Worm (Caenorhabditis elegans) whole organism, early embryonic: ENCODE measurements around the gene T28C6.7.

Source experiments
- F13C5.2 ChIP-seq: sonication (generic microtip); optimal IDR thresholded peaks from 2 replicates; lab custom pipeline; 2017; ENCODE audit warnings: mild to moderate bottlenecking, missing genetic modification characterization, inconsistent platforms, missing compliant biosample characterization
- ama-1 ChIP-seq: fragments of 150-350 bp; optimal IDR thresholded peaks from 2 replicates; lab custom pipeline; 2014
- flt-1 ChIP-seq: fragments of 200-800 bp; sonication (Bioruptor generic); IDR thresholded peaks from 2 replicates; pipeline ENCODE4 v1.3.6; 2022; ENCODE audit warnings: missing genetic modification characterization, missing compliant biosample characterization
- hmg-4 ChIP-seq: fragments of 200-800 bp; sonication (Bioruptor generic); optimal IDR thresholded peaks from 2 replicates; lab custom pipeline; 2018; ENCODE audit warnings: mild to moderate bottlenecking, missing genetic modification characterization, missing compliant biosample characterization

- TF ChIP-seq flt-1 (no peak), ama-1 (no peak), F13C5.2 (tag; lab: Kevin White, UChicago) (no peak), hmg-4 (no peak)
Observed at ce11 chrIV:8872958-8873357, 45.4 kb downstream of the T28C6.7 start, which contains the start of gene C09G9.3.
